Fruit fly (Drosophila melanogaster): ENCODE measurements around the gene CG4267.

Gene CG4267

DNA sequence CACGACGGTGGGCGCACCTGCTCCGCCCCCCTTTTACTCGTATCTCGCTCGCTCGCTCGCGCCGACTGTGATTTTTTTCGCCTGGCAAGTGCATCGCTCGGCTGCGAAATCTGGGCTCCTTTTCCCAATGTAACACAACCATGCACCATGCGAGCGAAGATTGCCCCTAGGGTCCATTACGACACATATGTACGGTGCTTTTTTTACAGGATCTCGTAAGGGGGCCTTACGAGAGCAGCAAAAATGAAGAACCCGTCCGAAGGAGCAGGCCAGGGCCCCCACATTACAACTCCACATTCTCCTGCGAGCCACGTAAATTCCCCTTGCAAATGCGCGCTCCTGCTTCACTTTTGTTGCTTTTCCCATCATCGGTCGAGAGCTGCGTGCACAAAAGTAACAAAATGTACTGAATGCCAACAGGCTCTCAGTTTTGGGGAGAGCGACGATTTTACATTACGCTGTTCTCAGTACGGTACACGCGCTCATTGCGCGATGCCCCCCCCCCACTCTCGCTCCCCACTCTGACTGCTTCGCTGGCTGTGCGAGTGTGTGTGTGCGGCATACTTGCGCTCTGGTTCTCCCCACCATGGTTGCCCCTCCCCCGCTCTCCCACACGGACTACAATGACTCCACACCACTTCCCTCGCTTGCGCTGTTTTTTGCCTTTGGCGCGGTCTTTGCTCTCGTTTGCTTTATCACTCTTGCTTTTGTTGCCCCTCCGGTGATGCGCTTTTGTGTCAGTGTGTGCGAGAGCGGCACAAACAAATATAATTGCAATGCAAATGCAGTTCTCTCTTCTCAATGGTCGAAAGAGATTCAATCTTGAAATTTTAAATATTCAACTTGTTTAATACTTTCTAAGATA is 39.1 kb upstream of the CG4267 start:
- TF ChIP-seq CG8478 (optimal IDR thresholded peaks at IDR 0.05) (no peak), CTCF (optimal IDR thresholded peaks at IDR 0.05) (no peak)

dm6 chr2L:2206066-2206465 is 36.1 kb upstream of the CG4267 start, which contains the start of gene CG31668:
TSS of gene CG31668 (minus strand) at chr2L:2206166.
- TF ChIP-seq CG8478 (optimal IDR thresholded peaks at IDR 0.05) (no peak), CTCF (optimal IDR thresholded peaks at IDR 0.05) (no peak)

DNA sequence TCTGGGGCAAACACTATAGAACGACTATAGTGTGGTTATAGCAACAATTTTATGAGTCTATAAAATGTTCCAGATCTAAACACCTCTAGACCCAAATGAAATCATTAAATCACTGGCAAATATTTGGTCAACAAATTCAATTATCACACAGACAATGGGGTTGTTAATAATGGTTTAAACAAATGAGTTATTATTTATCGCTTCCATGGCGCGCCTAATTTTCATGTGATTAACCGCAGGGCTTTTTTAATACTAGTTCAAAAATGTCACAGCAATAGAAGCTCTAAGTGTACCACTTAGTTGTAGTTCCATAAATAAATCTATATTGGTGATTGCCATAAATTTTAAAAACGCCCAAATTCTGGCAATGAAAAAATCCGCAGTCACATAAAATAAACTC is 33.2 kb upstream of the CG4267 start, which contains the start of gene CG33124:
Gene CG33124, minus strand, starts transcription at position 101 of the 400 bp plus-strand sequence.
- TF ChIP-seq CTCF (optimal IDR thresholded peaks at IDR 0.05) (no peak), CG8478 (optimal IDR thresholded peaks at IDR 0.05) (no peak)

- TF ChIP-seq CG8478 (optimal IDR thresholded peaks at IDR 0.05) (no peak), CTCF (optimal IDR thresholded peaks at IDR 0.05) (no peak)
Observed at dm6 chr2L:2212478-2212877, 29.7 kb upstream of the CG4267 start, which contains the start of gene CG15385. TSS of gene CG15385 (minus strand) at chr2L:2212571.

dm6 chr2L:2214004-2214403 is 28.2 kb upstream of the CG4267 start, which contains the start of the genes Uch and CG34174:
TSS of gene Uch (minus strand) at chr2L:2214211.
TSS of gene CG34174 (plus strand) at chr2L:2214266.
- no peak for TF ChIP-seq CTCF (optimal IDR thresholded peaks at IDR 0.05)
- no peak for TF ChIP-seq CG8478 (optimal IDR thresholded peaks at IDR 0.05)

- TF ChIP-seq CG8478 (optimal IDR thresholded peaks at IDR 0.05) (no peak), CTCF (optimal IDR thresholded peaks at IDR 0.05) (no peak)
Observed at dm6 chr2L:2216065-2216464, 26.1 kb upstream of the CG4267 start, which contains the start of gene daed. TSS of gene daed (minus strand) at chr2L:2216311.

- TF ChIP-seq CTCF (optimal IDR thresholded peaks at IDR 0.05) (no peak), CG8478 (optimal IDR thresholded peaks at IDR 0.05) (no peak)
Observed at dm6 chr2L:2217067-2217684, 25.0 kb upstream of the CG4267 start, which contains the start of the genes CG15386, CG42371 and mio. TSS of gene CG15386 (minus strand) at chr2L:2217246. TSS of gene CG42371 (minus strand) at chr2L:2217246. TSS of gene mio (plus strand) at chr2L:2217290.

DNA sequence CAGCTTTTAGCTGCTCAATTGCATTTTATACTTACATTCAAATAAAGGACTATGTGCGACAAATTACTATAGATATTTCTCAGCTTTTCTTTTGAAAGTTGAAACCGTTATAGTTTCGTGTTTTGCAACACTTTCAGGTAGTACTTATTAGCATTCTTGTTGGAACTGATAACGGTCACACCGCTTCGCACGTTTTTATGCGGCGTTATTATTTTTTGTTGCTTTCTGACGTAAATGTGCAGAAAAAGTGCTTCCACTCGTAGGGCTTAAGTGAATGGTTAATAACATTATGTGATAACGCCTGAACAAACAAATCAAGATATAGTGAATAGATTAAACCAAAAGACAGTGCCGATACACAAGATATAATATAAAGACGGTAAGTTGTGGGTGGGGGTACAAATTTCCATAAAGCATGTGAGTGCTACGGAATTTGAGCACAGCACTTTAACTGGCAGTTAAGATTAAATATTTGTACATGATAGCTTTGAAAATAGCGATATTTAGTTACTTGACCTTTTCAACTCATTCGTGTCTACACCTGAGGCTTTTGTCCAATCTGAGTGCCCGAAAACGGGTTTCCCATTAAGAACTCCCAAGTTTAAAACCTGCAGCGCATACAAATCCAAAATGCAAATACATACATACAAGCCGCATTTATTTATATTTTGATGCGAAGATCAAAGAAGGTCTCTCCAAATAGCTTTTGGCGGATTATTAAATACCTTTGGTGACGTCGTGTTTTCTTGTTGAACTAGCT is 21.4 kb upstream of the CG4267 start, which contains the start of gene papi:
Gene papi, plus strand, starts transcription at position 176 of the 760 bp plus-strand sequence.
- TF ChIP-seq CG8478 (optimal IDR thresholded peaks at IDR 0.05) (no peak), CTCF (optimal IDR thresholded peaks at IDR 0.05) (no peak)

DNA sequence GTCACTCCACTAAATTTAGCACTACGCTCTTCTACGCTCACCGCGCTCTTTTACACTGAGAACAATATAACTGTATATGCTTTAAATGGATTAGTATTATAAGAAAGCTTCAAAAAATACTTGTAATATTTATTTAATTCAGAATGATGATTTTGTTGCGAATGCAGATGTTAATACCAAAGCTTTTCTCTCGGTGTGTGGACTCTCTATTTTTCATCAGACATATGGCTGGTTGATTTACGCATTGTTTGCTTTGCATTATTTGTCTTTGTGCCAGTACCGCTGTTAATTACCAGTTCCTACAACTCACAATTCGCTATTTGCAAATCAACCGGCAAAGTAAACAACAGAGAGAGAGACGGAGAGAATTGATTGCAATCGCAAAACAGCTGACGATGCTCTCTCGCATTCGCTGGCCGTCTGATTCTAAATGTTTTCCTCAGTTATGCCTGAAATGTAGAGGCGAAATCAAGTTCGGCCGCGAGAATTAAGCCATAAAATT is 20.5 kb upstream of the CG4267 start:
- no peak for TF ChIP-seq CG8478 (optimal IDR thresholded peaks at IDR 0.05)
- no peak for TF ChIP-seq CTCF (optimal IDR thresholded peaks at IDR 0.05)

DNA sequence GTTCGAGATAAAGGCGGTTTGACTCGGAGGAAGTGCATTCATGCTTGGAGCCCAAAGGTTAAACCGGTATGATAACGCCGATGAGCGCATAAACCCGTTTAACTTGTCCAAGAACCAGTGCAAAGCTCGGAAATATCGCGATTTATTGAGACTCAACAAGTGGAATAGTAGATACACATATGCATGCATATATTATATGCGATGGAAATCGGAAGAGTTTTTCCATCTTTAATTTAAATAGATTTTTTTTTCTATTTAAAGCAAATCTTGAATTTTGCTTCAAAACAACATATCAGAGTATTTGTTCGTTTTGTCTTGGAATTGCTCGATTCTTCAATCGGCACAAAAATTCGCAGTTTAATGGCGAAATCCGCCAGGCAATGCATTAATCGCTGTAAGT is 19.8 kb upstream of the CG4267 start:
- TF ChIP-seq CTCF (optimal IDR thresholded peaks at IDR 0.05) = no peak
- TF ChIP-seq CG8478 (optimal IDR thresholded peaks at IDR 0.05) = no peak

- TF ChIP-seq CTCF (optimal IDR thresholded peaks at IDR 0.05) = no peak
- TF ChIP-seq CG8478 (optimal IDR thresholded peaks at IDR 0.05) = no peak
Observed at dm6 chr2L:2226259-2227121, 15.7 kb upstream of the CG4267 start, which contains the start of the genes CG15387 and sau. TSS of gene CG15387 (minus strand) at chr2L:2226294. TSS of gene sau (plus strand) at chr2L:2226342.

dm6 chr2L:2227316-2227715 is 14.9 kb upstream of the CG4267 start:
- TF ChIP-seq CTCF (optimal IDR thresholded peaks at IDR 0.05) (no peak), CG8478 (optimal IDR thresholded peaks at IDR 0.05) (no peak)

dm6 chr2L:2228179-2228849 is 13.9 kb upstream of the CG4267 start:
- no peak for TF ChIP-seq CG8478 (optimal IDR thresholded peaks at IDR 0.05)
- TF ChIP-seq CTCF (optimal IDR thresholded peaks at IDR 0.05) = no peak

Measured in S2 (cell line).